Worm (Caenorhabditis elegans): ENCODE data around the gene srh-102.

ce11 chrV:17154944-17155343 lies 10.4 kb downstream of the srh-102 start:
- TF ChIP-seq snpc-4 (tag; optimal IDR thresholded peaks at IDR 0.05) (no peak), unc-62 (GFP tag; optimal IDR thresholded peaks at IDR 0.05) (no peak), nhr-237 (tag; optimal IDR thresholded peaks at IDR 0.05) (no peak)

All from whole organism, mixed stage, embryonic.